Fruit fly (Drosophila melanogaster) whole organism, prepupa: ENCODE data around the gene Acp65Aa.

ENCODE experiments used
- Blimp-1 ChIP-seq: fragments of 200-800 bp; sonication (Bioruptor generic); optimal IDR thresholded peaks from 3 replicates; lab custom pipeline; 2017; ENCODE audit warnings: missing biosample characterization, missing genetic modification characterization, mild to moderate bottlenecking, moderate library complexity, missing genetic modification reagents
- CG10669 ChIP-seq: fragments of 200-800 bp; sonication (Bioruptor generic); optimal IDR thresholded peaks from 3 replicates; lab custom pipeline; 2018; ENCODE audit warnings: missing biosample characterization, mild to moderate bottlenecking, missing genetic modification characterization, moderate library complexity
- CG11294 ChIP-seq: fragments of 200-800 bp; sonication (Bioruptor generic); IDR thresholded peaks from 2 replicates; pipeline ENCODE4 v1.3.6; 2022; ENCODE audit warnings: missing biosample characterization, missing genetic modification characterization
- CG11762 ChIP-seq: fragments of 200-800 bp; sonication (Bioruptor generic); optimal IDR thresholded peaks from 3 replicates; lab custom pipeline; 2016; ENCODE audit warnings: missing biosample characterization, missing genetic modification characterization; ENCODE audit not compliant: insufficient read depth
- CG15336 ChIP-seq: fragments of 200-800 bp; sonication (Bioruptor generic); IDR thresholded peaks from 2 replicates; pipeline ENCODE4 v1.3.6; 2022; ENCODE audit warnings: missing biosample characterization, missing genetic modification characterization
- CG1621 ChIP-seq: fragments of 200-800 bp; sonication (Bioruptor generic); optimal IDR thresholded peaks from 3 replicates; lab custom pipeline; 2018; ENCODE audit warnings: missing biosample characterization, mild to moderate bottlenecking, missing genetic modification characterization
- CG16779 ChIP-seq: fragments of 200-800 bp; sonication (Bioruptor generic); optimal IDR thresholded peaks from 3 replicates; lab custom pipeline; 2017; ENCODE audit warnings: missing biosample characterization, mild to moderate bottlenecking, missing genetic modification characterization
- CG3032 ChIP-seq: fragments of 200-800 bp; optimal IDR thresholded peaks from 2 replicates; lab custom pipeline; 2019; ENCODE audit warnings: missing biosample characterization, mild to moderate bottlenecking, missing genetic modification characterization, moderate library complexity
- CG31627 ChIP-seq: fragments of 200-800 bp; sonication (Bioruptor generic); optimal IDR thresholded peaks from 3 replicates; lab custom pipeline; 2016; ENCODE audit warnings: missing biosample characterization, missing genetic modification characterization
- CG32006 ChIP-seq: fragments of 200-800 bp; sonication (Bioruptor generic); optimal IDR thresholded peaks from 3 replicates; lab custom pipeline; 2017; ENCODE audit warnings: missing biosample characterization, mild to moderate bottlenecking, missing genetic modification characterization
- CG34406 ChIP-seq: fragments of 200-800 bp; sonication (Bioruptor generic); optimal IDR thresholded peaks from 3 replicates; lab custom pipeline; 2016; ENCODE audit warnings: missing biosample characterization, missing genetic modification characterization
- CG3919 ChIP-seq: fragments of 200-800 bp; sonication (Bioruptor generic); optimal IDR thresholded peaks from 3 replicates; lab custom pipeline; 2016; ENCODE audit warnings: missing biosample characterization, missing genetic modification characterization
- CG4318 ChIP-seq: fragments of 200-800 bp; sonication (Bioruptor generic); optimal IDR thresholded peaks from 3 replicates; lab custom pipeline; 2017; ENCODE audit warnings: missing biosample characterization, mild to moderate bottlenecking, missing genetic modification characterization
- CG6163 ChIP-seq: fragments of 200-800 bp; sonication (Bioruptor generic); IDR thresholded peaks from 3 replicates; pipeline ENCODE4 v1.3.6; 2022; ENCODE audit warnings: missing biosample characterization, missing genetic modification characterization
- CG6792 ChIP-seq: fragments of 200-800 bp; sonication (Bioruptor generic); optimal IDR thresholded peaks from 3 replicates; lab custom pipeline; 2016; ENCODE audit warnings: missing biosample characterization, missing genetic modification characterization
- CG6808 ChIP-seq: fragments of 200-800 bp; sonication (Bioruptor generic); optimal IDR thresholded peaks from 3 replicates; lab custom pipeline; 2017; ENCODE audit warnings: missing biosample characterization, missing genetic modification characterization, mild to moderate bottlenecking, moderate library complexity, missing genetic modification reagents
- CG8119 ChIP-seq: fragments of 200-800 bp; sonication (Bioruptor generic); IDR thresholded peaks from 3 replicates; pipeline ENCODE4 v1.3.6; 2022; ENCODE audit warnings: missing biosample characterization, missing genetic modification characterization
- CG8319 ChIP-seq: fragments of 200-800 bp; sonication (Bioruptor generic); optimal IDR thresholded peaks from 3 replicates; lab custom pipeline; 2016; ENCODE audit warnings: missing biosample characterization, missing genetic modification characterization
- CG8632 ChIP-seq: fragments of 200-800 bp; sonication (Bioruptor generic); optimal IDR thresholded peaks from 3 replicates; lab custom pipeline; 2016; ENCODE audit warnings: missing biosample characterization, missing genetic modification characterization
- CG9139 ChIP-seq: fragments of 200-800 bp; sonication (Bioruptor generic); optimal IDR thresholded peaks from 3 replicates; lab custom pipeline; 2017; ENCODE audit warnings: missing biosample characterization, mild to moderate bottlenecking, missing genetic modification characterization
- Eip75B ChIP-seq: fragments of 200-800 bp; sonication (Bioruptor generic); optimal IDR thresholded peaks from 3 replicates; lab custom pipeline; 2016; ENCODE audit warnings: missing biosample characterization, missing genetic modification characterization
- Eip78C ChIP-seq: fragments of 200-800 bp; sonication (Bioruptor generic); peaks from one replicate; lab custom pipeline; 2016; ENCODE audit warnings: missing biosample characterization, missing genetic modification characterization
- Eip93F ChIP-seq: fragments of 200-800 bp; sonication (Bioruptor generic); optimal IDR thresholded peaks from 2 replicates; lab custom pipeline; 2016; ENCODE audit warnings: missing biosample characterization, mild to moderate bottlenecking, missing genetic modification characterization
- Ets21C ChIP-seq: fragments of 200-800 bp; sonication (Bioruptor generic); optimal IDR thresholded peaks from 3 replicates; lab custom pipeline; 2016; ENCODE audit warnings: missing biosample characterization, missing genetic modification characterization
- Ets96B ChIP-seq: fragments of 200-800 bp; optimal IDR thresholded peaks from 2 replicates; lab custom pipeline; 2019; ENCODE audit warnings: missing biosample characterization, mild to moderate bottlenecking, missing genetic modification characterization, moderate library complexity
- Gug ChIP-seq: fragments of 200-800 bp; sonication (Bioruptor generic); IDR thresholded peaks from 2 replicates; pipeline ENCODE4 v1.3.6; 2022; ENCODE audit warnings: missing biosample characterization, missing genetic modification characterization
- Hr38 ChIP-seq: sonication (Bioruptor generic); optimal IDR thresholded peaks from 2 replicates; lab custom pipeline; 2016; ENCODE audit warnings: missing biosample characterization, missing genetic modification characterization
- Hr39 ChIP-seq: fragments of 200-800 bp; sonication (Bioruptor generic); optimal IDR thresholded peaks from 2 replicates; lab custom pipeline; 2016; ENCODE audit warnings: missing biosample characterization, missing genetic modification characterization
- Hr4 ChIP-seq: fragments of 200-800 bp; sonication (Bioruptor generic); optimal IDR thresholded peaks from 3 replicates; lab custom pipeline; 2016; ENCODE audit warnings: missing biosample characterization, missing genetic modification characterization
- Lpt ChIP-seq: fragments of 200-800 bp; sonication (Bioruptor generic); optimal IDR thresholded peaks from 3 replicates; lab custom pipeline; 2016; ENCODE audit warnings: missing biosample characterization, missing genetic modification characterization
- Met ChIP-seq: fragments of 200-800 bp; sonication (Bioruptor generic); optimal IDR thresholded peaks from 3 replicates; lab custom pipeline; 2016; ENCODE audit warnings: missing biosample characterization, missing genetic modification characterization
- OdsH ChIP-seq: fragments of 200-800 bp; sonication (Bioruptor generic); optimal IDR thresholded peaks from 3 replicates; lab custom pipeline; 2016; ENCODE audit warnings: missing biosample characterization, missing genetic modification characterization
- Smox ChIP-seq: fragments of 200-800 bp; sonication (Bioruptor generic); optimal IDR thresholded peaks from 3 replicates; lab custom pipeline; 2016; ENCODE audit warnings: missing biosample characterization, missing genetic modification characterization
- Sox102F ChIP-seq: fragments of 200-800 bp; sonication (Bioruptor generic); optimal IDR thresholded peaks from 2 replicates; lab custom pipeline; 2016; ENCODE audit warnings: missing biosample characterization, mild to moderate bottlenecking, missing genetic modification characterization
- Sox14 ChIP-seq: fragments of 200-800 bp; sonication (Bioruptor generic); optimal IDR thresholded peaks from 3 replicates; lab custom pipeline; 2016; ENCODE audit warnings: missing biosample characterization, missing genetic modification characterization
- Sox15 ChIP-seq: fragments of 200-800 bp; sonication (Bioruptor generic); optimal IDR thresholded peaks from 3 replicates; lab custom pipeline; 2016; ENCODE audit warnings: missing biosample characterization, missing genetic modification characterization
- achi ChIP-seq: fragments of 200-800 bp; sonication (Bioruptor generic); optimal IDR thresholded peaks from 3 replicates; lab custom pipeline; 2016; ENCODE audit warnings: missing biosample characterization, missing genetic modification characterization
- acj6 ChIP-seq: fragments of 200-800 bp; sonication (Bioruptor generic); optimal IDR thresholded peaks from 3 replicates; lab custom pipeline; 2016; ENCODE audit warnings: missing biosample characterization, missing genetic modification characterization
- dac ChIP-seq: fragments of 200-800 bp; sonication (Bioruptor generic); optimal IDR thresholded peaks from 2 replicates; lab custom pipeline; 2017; ENCODE audit warnings: missing biosample characterization, mild to moderate bottlenecking, missing genetic modification characterization
- dsx ChIP-seq: fragments of 200-800 bp; optimal IDR thresholded peaks from 3 replicates; lab custom pipeline; 2019; ENCODE audit warnings: missing biosample characterization, mild to moderate bottlenecking, missing genetic modification characterization, moderate library complexity; ENCODE audit not compliant: poor library complexity, severe bottlenecking
- eg ChIP-seq: fragments of 200-800 bp; sonication (Bioruptor generic); IDR thresholded peaks from 3 replicates; pipeline ENCODE4 v1.3.6; 2022; ENCODE audit warnings: missing biosample characterization, missing genetic modification characterization
- esn ChIP-seq: fragments of 200-800 bp; sonication (Bioruptor generic); optimal IDR thresholded peaks from 2 replicates; lab custom pipeline; 2016; ENCODE audit warnings: missing biosample characterization, mild to moderate bottlenecking, missing genetic modification characterization, moderate library complexity
- fd59A ChIP-seq: fragments of 200-800 bp; sonication (Bioruptor generic); optimal IDR thresholded peaks from 2 replicates; lab custom pipeline; 2017; ENCODE audit warnings: missing biosample characterization, mild to moderate bottlenecking, missing genetic modification characterization, missing genetic modification reagents
- fd85E ChIP-seq: fragments of 200-800 bp; sonication (Bioruptor generic); optimal IDR thresholded peaks from 3 replicates; lab custom pipeline; 2016; ENCODE audit warnings: missing biosample characterization, missing genetic modification characterization
- net ChIP-seq: fragments of 200-800 bp; sonication (Bioruptor generic); optimal IDR thresholded peaks from 3 replicates; lab custom pipeline; 2016; ENCODE audit warnings: missing biosample characterization, missing genetic modification characterization
- pdm3 ChIP-seq: fragments of 200-800 bp; sonication (Bioruptor generic); optimal IDR thresholded peaks from 3 replicates; lab custom pipeline; 2016; ENCODE audit warnings: missing biosample characterization, missing genetic modification characterization
- salr ChIP-seq, 2 experiments: fragments of 200-800 bp; sonication (Bioruptor generic); optimal IDR thresholded peaks; 3 replicates each; lab custom pipeline; 2016 to 2018; ENCODE audit warnings: missing biosample characterization in 2 of 2, missing genetic modification characterization in 2 of 2, mild to moderate bottlenecking in 1 of 2
- ss ChIP-seq, 2 experiments: fragments of 200-800 bp; sonication (Bioruptor generic); optimal IDR thresholded peaks; 2 replicates in 1 of 2; 3 replicates in 1 of 2; lab custom pipeline; 2017 to 2018; ENCODE audit warnings: mild to moderate bottlenecking in 2 of 2, missing biosample characterization in 2 of 2, missing genetic modification characterization in 2 of 2, moderate library complexity in 1 of 2
- svp ChIP-seq: fragments of 200-800 bp; sonication (Bioruptor generic); peaks from one replicate; lab custom pipeline; 2016; ENCODE audit warnings: missing biosample characterization, missing genetic modification characterization
- topi ChIP-seq: fragments of 200-800 bp; sonication (Bioruptor generic); optimal IDR thresholded peaks from 3 replicates; lab custom pipeline; 2016; ENCODE audit warnings: missing biosample characterization, missing genetic modification characterization

Acp65Aa gene

dm6 chr3L:6125409-6125689 lies 27.2 kb downstream of the Acp65Aa start:
- no peak for TF ChIP-seq Met (GFP tag; lab: Kevin White, UChicago)
- no peak for TF ChIP-seq Sox14 (GFP tag; lab: Kevin White, UChicago)
- TF ChIP-seq CG32006 = no peak
- TF ChIP-seq Eip78C = no peak
- no peak for TF ChIP-seq CG9139 (GFP tag; lab: Kevin White, UChicago)
- no peak for TF ChIP-seq svp
- no peak for TF ChIP-seq achi
- no peak for TF ChIP-seq CG4318 (GFP tag; lab: Kevin White, UChicago)
- TF ChIP-seq dsx (GFP tag; lab: Kevin White, UChicago) = no peak
- TF ChIP-seq CG8632 (GFP tag; lab: Kevin White, UChicago) = no peak
- TF ChIP-seq CG16779 (tag; lab: Kevin White, UChicago) = no peak

- TF ChIP-seq Ets96B = no peak
- peak; percentile 10 for TF ChIP-seq CG6808 (GFP tag; lab: Kevin White, UChicago)
- peak; percentile 72 for TF ChIP-seq CG3919 (GFP tag; lab: Kevin White, UChicago)
- no peak for TF ChIP-seq Hr4 (GFP tag; lab: Kevin White, UChicago)
- no peak for TF ChIP-seq CG4318 (GFP tag; lab: Kevin White, UChicago)
- TF ChIP-seq Eip93F = no peak
- peak; percentile 63 for TF ChIP-seq svp
- TF ChIP-seq CG11762 (GFP tag; lab: Kevin White, UChicago) = no peak
- TF ChIP-seq Met (GFP tag; lab: Kevin White, UChicago) = peak; percentile 11
- peak; percentile 41 for TF ChIP-seq topi
- no peak for TF ChIP-seq CG8119 (GFP tag; lab: Robert Waterston, UW)
- TF ChIP-seq Hr38 (GFP tag; lab: Kevin White, UChicago) = no peak
- no peak for TF ChIP-seq CG1621 (tag; lab: Kevin White, UChicago)
- TF ChIP-seq CG34406 (GFP tag; lab: Kevin White, UChicago) = no peak
- no peak for TF ChIP-seq Gug (GFP tag; lab: Robert Waterston, UW)
- no peak for TF ChIP-seq Lpt (GFP tag; lab: Kevin White, UChicago)
- no peak for TF ChIP-seq Hr39 (GFP tag; lab: Kevin White, UChicago)
- TF ChIP-seq salr (GFP tag; optimal IDR thresholded peaks at IDR 0.05; lab: Kevin White, UChicago) = no peak
- no peak for TF ChIP-seq net (GFP tag; lab: Kevin White, UChicago)
- TF ChIP-seq CG31627 (GFP tag; lab: Kevin White, UChicago) = no peak
- TF ChIP-seq Sox102F (GFP tag; lab: Kevin White, UChicago) = no peak
- TF ChIP-seq pdm3 = peak; percentile 3
- TF ChIP-seq CG11294 = no peak
- no peak for TF ChIP-seq CG3032 (tag; lab: Kevin White, UChicago)
- no peak for TF ChIP-seq Ets21C (GFP tag; lab: Kevin White, UChicago)
- TF ChIP-seq esn (GFP tag; lab: Kevin White, UChicago) = no peak
- no peak for TF ChIP-seq Sox15
- no peak for TF ChIP-seq fd59A (GFP tag; lab: Kevin White, UChicago)
- no peak for TF ChIP-seq fd85E (GFP tag; lab: Kevin White, UChicago)
- peak; percentile 43 for TF ChIP-seq Eip75B (GFP tag; lab: Kevin White, UChicago)
- TF ChIP-seq CG6163 (GFP tag; lab: Robert Waterston, UW) = no peak; the same call in 1 of the 3 replicates
- peak; percentile 41 for TF ChIP-seq CG10669
- TF ChIP-seq dac (GFP tag; lab: Kevin White, UChicago) = no peak
- TF ChIP-seq CG6792 (GFP tag; lab: Kevin White, UChicago) = no peak
- peak; percentile 15 for TF ChIP-seq OdsH
- TF ChIP-seq eg = no peak; the same call in 2 of the 3 replicates
- peak; percentile 12 for TF ChIP-seq CG8319 (GFP tag; lab: Kevin White, UChicago)
- TF ChIP-seq Smox (GFP tag; lab: Kevin White, UChicago) = no peak
- TF ChIP-seq Eip78C = peak; percentile 87
- peak; percentile 3 for TF ChIP-seq Blimp-1 (GFP tag; lab: Kevin White, UChicago)
- TF ChIP-seq CG8632 (GFP tag; lab: Kevin White, UChicago) = no peak
- no peak for TF ChIP-seq acj6 (GFP tag; lab: Kevin White, UChicago)
- no peak for TF ChIP-seq ss (GFP tag; optimal IDR thresholded peaks at IDR 0.05; lab: Kevin White, UChicago)
- no peak for TF ChIP-seq CG15336 (GFP tag; lab: Robert Waterston, UW)
Measured at dm6 chr3L:6124616-6125408, 27.7 kb downstream of the Acp65Aa start.
